Worm (Caenorhabditis elegans): ENCODE measurements around the gene epic-2.

epic-2 gene

ce11 chrIV:1720474-1720873, at the start of gene epic-2:
TSS of gene epic-2 (plus strand) at chrIV:1720790.
- TF ChIP-seq egl-43 (GFP tag; IDR thresholded peaks at IDR 0.05) (no peak), nhr-28 (tag; optimal IDR thresholded peaks at IDR 0.05) (peak; percentile 69)

- TF ChIP-seq lin-15B (tag; optimal IDR thresholded peaks at IDR 0.05) (no peak), nhr-25 (tag; optimal IDR thresholded peaks at IDR 0.05; ENCODE audit: borderline replicate concordance, insufficient read depth) (no peak), dve-1 (tag; optimal IDR thresholded peaks at IDR 0.05; ENCODE audit: insufficient read depth) (no peak), mdt-29 (GFP tag; IDR thresholded peaks at IDR 0.05) (no peak), nhr-28 (tag; optimal IDR thresholded peaks at IDR 0.05) (no peak), ama-1 (optimal IDR thresholded peaks at IDR 0.05) (no peak), lin-1 (GFP tag; IDR thresholded peaks at IDR 0.05) (no peak), daf-12 (tag; optimal IDR thresholded peaks at IDR 0.05) (no peak), egl-27 (tag; optimal IDR thresholded peaks at IDR 0.05) (no peak), Y75B8A.6 (GFP tag; IDR thresholded peaks at IDR 0.05) (no peak), hlh-30 (tag; optimal IDR thresholded peaks at IDR 0.05; ENCODE audit: insufficient read depth) (no peak), lin-39 (tag; optimal IDR thresholded peaks at IDR 0.05) (no peak), unc-39 (tag; optimal IDR thresholded peaks at IDR 0.05) (no peak), nhr-42 (GFP tag; IDR thresholded peaks at IDR 0.05) (no peak), spr-3 (GFP tag; optimal IDR thresholded peaks at IDR 0.05) (no peak), vab-7 (GFP tag; IDR thresholded peaks at IDR 0.05) (no peak), ceh-20 (GFP tag; IDR thresholded peaks at IDR 0.05) (no peak), zip-11 (GFP tag; IDR thresholded peaks at IDR 0.05) (no peak), lir-3 (tag; optimal IDR thresholded peaks at IDR 0.05) (no peak), F44E2.7 (GFP tag; IDR thresholded peaks at IDR 0.05) (no peak)
Measured at ce11 chrIV:1672398-1672797, 48.2 kb upstream of the epic-2 start, which contains the start of gene Y41D4B.1. TSS of gene Y41D4B.1 (plus strand) at chrIV:1672698.

- peak; percentile 75 for TF ChIP-seq ceh-28 (tag; optimal IDR thresholded peaks at IDR 0.05)
- no peak for TF ChIP-seq lin-15B (tag; optimal IDR thresholded peaks at IDR 0.05)
Measured at ce11 chrIV:1676926-1677325, 43.7 kb upstream of the epic-2 start.

ce11 chrIV:1679227-1679626, 41.4 kb upstream of the epic-2 start:
- TF ChIP-seq madf-5 (GFP tag; IDR thresholded peaks at IDR 0.05) = 0 out of 4 replicates have a peak, but pooled peaks of 1 of the 2 experiments have one; percentile 60
- TF ChIP-seq set-16 (GFP tag; IDR thresholded peaks at IDR 0.05) = peak; percentile 7; the same call in 1 of the 2 replicates
- peak; percentile 51; the same call in 1 of the 2 replicates for TF ChIP-seq Y48G9A.11 (GFP tag; IDR thresholded peaks at IDR 0.05)
- TF ChIP-seq snpc-1.2 (GFP tag; IDR thresholded peaks at IDR 0.05) = 0 out of 2 replicates have a peak, but pooled peaks have one; percentile 14
- no peak for TF ChIP-seq hmg-1.1 (GFP tag; IDR thresholded peaks at IDR 0.05)
- TF ChIP-seq dve-1 (tag; optimal IDR thresholded peaks at IDR 0.05; ENCODE audit: insufficient read depth) = no peak

- no peak for TF ChIP-seq rbr-2 (tag; optimal IDR thresholded peaks at IDR 0.05)
- no peak for TF ChIP-seq madf-5 (GFP tag; IDR thresholded peaks at IDR 0.05)
- TF ChIP-seq daf-12 (tag; optimal IDR thresholded peaks at IDR 0.05) = no peak
- no peak for TF ChIP-seq aha-1 (tag)
- TF ChIP-seq zfp-3 (GFP tag; conservative IDR thresholded peaks at IDR 0.05) = no peak
- TF ChIP-seq gei-8 (GFP tag; optimal IDR thresholded peaks at IDR 0.05) = no peak
- no peak for TF ChIP-seq daf-16 (GFP tag; optimal IDR thresholded peaks at IDR 0.05)
- TF ChIP-seq daf-16 (tag; optimal IDR thresholded peaks at IDR 0.05) = no peak
- no peak for TF ChIP-seq ztf-7 (tag; optimal IDR thresholded peaks at IDR 0.05)
- no peak for TF ChIP-seq mdl-1 (tag; optimal IDR thresholded peaks at IDR 0.05)
Measured at ce11 chrIV:1682066-1682465, 38.5 kb upstream of the epic-2 start, which contains the start of gene Y41D4B.24. TSS of gene Y41D4B.24 (minus strand) at chrIV:1682166.

All from whole organism, L4 larva.